Worm (Caenorhabditis elegans) whole organism, late embryonic: ENCODE measurements around the gene C09E8.6.

Experiments
- C08G9.2 ChIP-seq: sonication (generic microtip); optimal IDR thresholded peaks from 2 replicates; lab custom pipeline; 2016; ENCODE audit warnings: mild to moderate bottlenecking, missing genetic modification characterization, moderate library complexity, missing compliant biosample characterization
- C38D4.7 ChIP-seq: fragments of 200-800 bp; sonication (Bioruptor generic); optimal IDR thresholded peaks from 2 replicates; lab custom pipeline; 2018; ENCODE audit warnings: mild to moderate bottlenecking, missing genetic modification characterization, moderate library complexity, missing compliant biosample characterization
- F13H6.1 ChIP-seq: sonication (generic microtip); optimal IDR thresholded peaks from 2 replicates; lab custom pipeline; 2016; ENCODE audit warnings: missing genetic modification characterization, missing compliant biosample characterization
- K02D7.2 ChIP-seq: sonication (generic microtip); optimal IDR thresholded peaks from 2 replicates; lab custom pipeline; 2017; ENCODE audit warnings: mild to moderate bottlenecking, missing genetic modification characterization, missing compliant biosample characterization
- K09A11.1 ChIP-seq: sonication (generic microtip); optimal IDR thresholded peaks from 2 replicates; lab custom pipeline; 2017; ENCODE audit warnings: antibody characterized with exemption, mild to moderate bottlenecking, missing genetic modification characterization, missing compliant biosample characterization; ENCODE audit not compliant: insufficient read depth
- ceh-14 ChIP-seq: sonication (generic microtip); optimal IDR thresholded peaks from 2 replicates; lab custom pipeline; 2016; ENCODE audit warnings: missing genotype, missing genetic modification characterization, missing compliant biosample characterization
- ceh-19 ChIP-seq: fragments of 200-800 bp; sonication (Bioruptor generic); optimal IDR thresholded peaks from 2 replicates; lab custom pipeline; 2018; ENCODE audit warnings: mild to moderate bottlenecking, missing genetic modification characterization, missing compliant biosample characterization
- ceh-24 ChIP-seq: sonication (generic microtip); optimal IDR thresholded peaks from 2 replicates; lab custom pipeline; 2016; ENCODE audit warnings: mild to moderate bottlenecking, missing genetic modification characterization, missing compliant biosample characterization
- ceh-30 ChIP-seq: fragments of 150-350 bp; optimal IDR thresholded peaks from 2 replicates; lab custom pipeline; 2014; ENCODE audit warnings: missing biosample characterization, missing genetic modification characterization
- ceh-31 ChIP-seq: sonication (generic microtip); optimal IDR thresholded peaks from 2 replicates; lab custom pipeline; 2016; ENCODE audit warnings: missing genetic modification characterization, missing compliant biosample characterization
- ceh-34 ChIP-seq: sonication (generic microtip); optimal IDR thresholded peaks from 2 replicates; lab custom pipeline; 2016; ENCODE audit warnings: mild to moderate bottlenecking, missing genetic modification characterization, missing compliant biosample characterization
- ceh-48 ChIP-seq: sonication (generic microtip); optimal IDR thresholded peaks from 2 replicates; lab custom pipeline; 2016; ENCODE audit warnings: missing genetic modification characterization, inconsistent platforms, missing compliant biosample characterization
- ceh-9 ChIP-seq: sonication (generic microtip); optimal IDR thresholded peaks from 2 replicates; lab custom pipeline; 2016; ENCODE audit warnings: mild to moderate bottlenecking, missing genetic modification characterization, inconsistent platforms, missing compliant biosample characterization
- elt-4 ChIP-seq: sonication (generic microtip); optimal IDR thresholded peaks from 2 replicates; lab custom pipeline; 2016; ENCODE audit warnings: missing genetic modification characterization, missing compliant biosample characterization
- ets-4 ChIP-seq: sonication (generic microtip); optimal IDR thresholded peaks from 2 replicates; lab custom pipeline; 2016; ENCODE audit warnings: missing genetic modification characterization, missing compliant biosample characterization
- eyg-1 ChIP-seq: sonication (generic microtip); optimal IDR thresholded peaks from 2 replicates; lab custom pipeline; 2016; ENCODE audit warnings: missing genotype, missing genetic modification characterization, missing compliant biosample characterization
- fkh-6 ChIP-seq: sonication (generic microtip); optimal IDR thresholded peaks from 2 replicates; lab custom pipeline; 2016; ENCODE audit warnings: missing genetic modification characterization, missing compliant biosample characterization
- hlh-13 ChIP-seq: fragments of 200-800 bp; sonication (Bioruptor generic); optimal IDR thresholded peaks from 2 replicates; lab custom pipeline; 2018; ENCODE audit warnings: mild to moderate bottlenecking, missing genetic modification characterization, missing compliant biosample characterization
- hlh-6 ChIP-seq: sonication (generic microtip); optimal IDR thresholded peaks from 2 replicates; lab custom pipeline; 2016; ENCODE audit warnings: missing genotype, missing genetic modification characterization, missing compliant biosample characterization
- madf-2 ChIP-seq: sonication (generic microtip); optimal IDR thresholded peaks from 2 replicates; lab custom pipeline; 2017; ENCODE audit warnings: missing genetic modification characterization, missing compliant biosample characterization
- mec-3 ChIP-seq: sonication (generic microtip); optimal IDR thresholded peaks from 2 replicates; lab custom pipeline; 2016; ENCODE audit warnings: borderline replicate concordance, missing genetic modification characterization, missing compliant biosample characterization
- nfya-1 ChIP-seq: sonication (generic microtip); optimal IDR thresholded peaks from 2 replicates; lab custom pipeline; 2017; ENCODE audit warnings: missing genetic modification characterization, mild to moderate bottlenecking, missing compliant biosample characterization, antibody characterized with exemption, moderate library complexity
- nhr-232 ChIP-seq: sonication (generic microtip); optimal IDR thresholded peaks from 2 replicates; lab custom pipeline; 2016; ENCODE audit warnings: missing genetic modification characterization, missing compliant biosample characterization
- odd-2 ChIP-seq: sonication (generic microtip); optimal IDR thresholded peaks from 2 replicates; lab custom pipeline; 2017; ENCODE audit warnings: antibody characterized with exemption, mild to moderate bottlenecking, missing genetic modification characterization, missing compliant biosample characterization
- pag-3 ChIP-seq: sonication (generic microtip); optimal IDR thresholded peaks from 2 replicates; lab custom pipeline; 2016; ENCODE audit warnings: missing compliant biosample characterization, missing genetic modification characterization, borderline replicate concordance
- pax-1 ChIP-seq: fragments of 150-350 bp; optimal IDR thresholded peaks from 2 replicates; lab custom pipeline; 2014; ENCODE audit warnings: missing biosample characterization, missing genetic modification characterization
- pha-2 ChIP-seq: sonication (generic microtip); optimal IDR thresholded peaks from 2 replicates; lab custom pipeline; 2017; ENCODE audit warnings: mild to moderate bottlenecking, missing genetic modification characterization, missing compliant biosample characterization
- pqm-1 ChIP-seq: sonication (generic microtip); optimal IDR thresholded peaks from 2 replicates; lab custom pipeline; 2016; ENCODE audit warnings: missing genetic modification characterization, missing compliant biosample characterization
- pros-1 ChIP-seq: fragments of 150-350 bp; optimal IDR thresholded peaks from 2 replicates; lab custom pipeline; 2014; ENCODE audit warnings: missing biosample characterization, missing genetic modification reagents, missing genetic modification characterization
- sdc-2 ChIP-seq: sonication (generic microtip); optimal IDR thresholded peaks from 2 replicates; lab custom pipeline; 2016; ENCODE audit warnings: missing genotype, missing genetic modification characterization, missing compliant biosample characterization
- sox-4 ChIP-seq: sonication (generic microtip); optimal IDR thresholded peaks from 2 replicates; lab custom pipeline; 2017; ENCODE audit warnings: mild to moderate bottlenecking, missing genetic modification characterization, inconsistent platforms, missing compliant biosample characterization
- syd-9 ChIP-seq: sonication (generic microtip); optimal IDR thresholded peaks from 2 replicates; lab custom pipeline; 2016; ENCODE audit warnings: mild to moderate bottlenecking, missing genetic modification characterization, moderate library complexity, missing compliant biosample characterization
- ttx-3 ChIP-seq: sonication (generic microtip); optimal IDR thresholded peaks from 2 replicates; lab custom pipeline; 2016; ENCODE audit warnings: missing genetic modification reagents, missing genetic modification characterization, missing compliant biosample characterization
- unc-42 ChIP-seq: sonication (generic microtip); optimal IDR thresholded peaks from 2 replicates; lab custom pipeline; 2016; ENCODE audit warnings: missing genotype, missing genetic modification characterization, missing compliant biosample characterization
- unc-55 ChIP-seq: sonication (generic microtip); optimal IDR thresholded peaks from 2 replicates; lab custom pipeline; 2017; ENCODE audit warnings: missing biosample characterization, missing genetic modification reagents, missing genetic modification characterization
- unc-86 ChIP-seq: sonication (generic microtip); optimal IDR thresholded peaks from 2 replicates; lab custom pipeline; 2016; ENCODE audit warnings: missing genetic modification characterization, missing compliant biosample characterization
- zip-5 ChIP-seq: sonication (generic microtip); optimal IDR thresholded peaks from 2 replicates; lab custom pipeline; 2016; ENCODE audit warnings: missing genetic modification characterization, missing compliant biosample characterization

C09E8.6 gene

ce11 chrII:542416-542815, 13.9 kb upstream of the C09E8.6 start:
- TF ChIP-seq madf-2 (tag; lab: Kevin White, UChicago), result no peak
- no peak for TF ChIP-seq fkh-6 (tag; lab: Kevin White, UChicago)
- TF ChIP-seq elt-4, result no peak
- no peak for TF ChIP-seq sdc-2 (tag; lab: Kevin White, UChicago)
- TF ChIP-seq pha-2 (tag; lab: Kevin White, UChicago), result no peak
- no peak for TF ChIP-seq ceh-9
- TF ChIP-seq unc-42 (tag; lab: Kevin White, UChicago), result no peak
- TF ChIP-seq ceh-19 (GFP tag; lab: Kevin White, UChicago), result no peak
- TF ChIP-seq odd-2 (tag; lab: Kevin White, UChicago), result no peak
- TF ChIP-seq nfya-1, result no peak

DNA sequence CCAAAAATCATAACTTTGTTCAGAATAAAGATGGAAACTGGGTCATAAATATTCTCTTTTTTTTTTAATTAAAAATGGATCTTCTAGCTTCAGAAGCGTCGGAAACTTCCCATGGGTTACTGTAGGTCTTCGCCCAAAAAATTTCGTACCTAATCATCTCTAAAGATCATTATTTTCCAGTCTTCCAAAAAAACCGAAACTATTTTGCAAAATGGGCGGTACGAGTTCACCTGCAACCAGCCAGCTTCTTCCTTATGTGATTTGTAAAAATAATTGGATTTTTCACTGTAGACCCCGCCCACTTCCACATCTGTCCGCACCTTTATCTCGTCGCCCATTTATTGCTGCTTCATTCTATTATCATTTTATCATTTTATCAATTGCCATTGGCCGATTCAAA, 9.9 kb upstream of the C09E8.6 start, which contains the start of gene mlt-10:
mlt-10 (plus strand) TSS at position 301 of the 400 bp plus-strand sequence.
- no peak for TF ChIP-seq nhr-232
- TF ChIP-seq sdc-2 (tag; lab: Kevin White, UChicago), result no peak

DNA sequence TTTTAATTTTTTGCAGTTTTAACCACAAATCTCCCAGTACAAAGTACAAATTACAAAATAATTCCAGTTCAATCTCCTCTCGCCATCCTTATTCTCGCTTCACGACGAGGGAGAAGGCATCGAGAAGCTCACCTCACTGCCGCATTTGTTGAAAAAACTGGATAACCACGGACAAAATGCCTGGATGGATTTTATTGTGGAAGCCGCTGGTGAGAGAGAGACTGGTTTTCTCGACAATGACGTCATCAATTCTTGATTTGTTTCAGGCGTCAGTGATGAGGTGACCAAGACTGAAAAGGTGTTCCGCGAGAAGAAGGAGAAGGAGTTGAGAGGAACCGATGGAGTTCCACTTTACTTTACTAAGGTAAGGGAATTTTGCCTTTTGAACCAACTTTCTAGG, 6.8 kb upstream of the C09E8.6 start:
- TF ChIP-seq F13H6.1 (tag; lab: Kevin White, UChicago) (no peak), hlh-6 (tag; lab: Kevin White, UChicago) (no peak), C08G9.2 (tag; lab: Kevin White, UChicago) (no peak), ceh-30 (no peak), K09A11.1 (no peak), ceh-24 (tag; lab: Kevin White, UChicago) (no peak), ets-4 (tag; lab: Kevin White, UChicago) (no peak), pag-3 (tag; lab: Kevin White, UChicago) (no peak), unc-55 (GFP tag; lab: Kevin White, UChicago) (no peak), odd-2 (tag; lab: Kevin White, UChicago) (no peak), pros-1 (tag; lab: Kevin White, UChicago) (no peak)

ce11 chrII:551245-551904, 4.9 kb upstream of the C09E8.6 start, which contains the start of gene lips-7:
lips-7 (plus strand) TSS chrII:551854.
- TF ChIP-seq pqm-1 (no peak), ceh-48 (tag; lab: Kevin White, UChicago) (no peak), hlh-6 (tag; lab: Kevin White, UChicago) (peak; percentile 49), C08G9.2 (tag; lab: Kevin White, UChicago) (peak; percentile 11), C38D4.7 (GFP tag; lab: Kevin White, UChicago) (peak; percentile 10), ceh-9 (no peak), ceh-30 (no peak)

ce11 chrII:555371-555770, 926 bp upstream of the C09E8.6 start:
- TF ChIP-seq ttx-3 (tag; lab: Kevin White, UChicago) (no peak), unc-55 (GFP tag; lab: Kevin White, UChicago) (peak; percentile 9), mec-3 (tag; lab: Kevin White, UChicago) (no peak), pqm-1 (no peak), ceh-48 (tag; lab: Kevin White, UChicago) (peak; percentile 22), madf-2 (tag; lab: Kevin White, UChicago) (no peak), ceh-34 (tag; lab: Kevin White, UChicago) (no peak)

- TF ChIP-seq mec-3 (tag; lab: Kevin White, UChicago) (no peak), pag-3 (tag; lab: Kevin White, UChicago) (no peak), pha-2 (tag; lab: Kevin White, UChicago) (no peak)
Observed at ce11 chrII:568776-569175, 12.5 kb downstream of the C09E8.6 start, which contains the start of gene W08F4.5. W08F4.5 (minus strand) TSS chrII:568876.

DNA sequence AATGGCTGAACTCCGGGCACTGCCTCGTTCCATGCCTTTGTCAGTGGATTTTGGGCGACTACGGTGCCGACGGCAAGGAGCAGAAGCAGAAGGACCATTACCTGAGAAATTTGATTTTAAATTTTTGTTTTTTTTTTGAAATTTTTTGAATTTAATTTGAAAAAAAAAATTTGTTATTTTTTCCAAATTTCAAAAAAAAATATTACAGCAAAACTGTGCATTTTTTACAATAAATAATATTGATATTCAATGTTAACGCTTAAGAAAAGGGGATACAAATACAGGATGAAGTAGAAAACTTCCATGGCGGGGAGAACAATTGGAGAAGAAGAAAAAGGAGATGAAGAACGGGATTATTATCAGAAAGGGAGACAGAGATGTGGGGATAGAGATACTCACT, 15.7 kb downstream of the C09E8.6 start, which contains the start of gene mlt-8:
mlt-8 (minus strand) TSS at position 101 of the 400 bp plus-strand sequence.
- no peak for TF ChIP-seq unc-55 (GFP tag; lab: Kevin White, UChicago)
- TF ChIP-seq ceh-9, result no peak
- no peak for TF ChIP-seq zip-5 (tag; lab: Kevin White, UChicago)
- TF ChIP-seq unc-86 (tag; lab: Kevin White, UChicago), result no peak
- TF ChIP-seq ceh-14 (tag; lab: Kevin White, UChicago), result no peak
- TF ChIP-seq hlh-13 (GFP tag; lab: Kevin White, UChicago), result no peak
- TF ChIP-seq syd-9 (tag; lab: Kevin White, UChicago), result no peak
- TF ChIP-seq ceh-31, result no peak
- no peak for TF ChIP-seq sox-4
- TF ChIP-seq K09A11.1, result no peak
- no peak for TF ChIP-seq elt-4
- TF ChIP-seq pros-1 (tag; lab: Kevin White, UChicago), result no peak
- no peak for TF ChIP-seq eyg-1 (tag; lab: Kevin White, UChicago)
- no peak for TF ChIP-seq K02D7.2 (tag; lab: Kevin White, UChicago)
- TF ChIP-seq pax-1 (tag; lab: Kevin White, UChicago), result no peak
- no peak for TF ChIP-seq ceh-19 (GFP tag; lab: Kevin White, UChicago)
- TF ChIP-seq sdc-2 (tag; lab: Kevin White, UChicago), result no peak
